Fruit fly (Drosophila melanogaster) whole organism, adult: ENCODE results near the gene Pfas.
A peak's percentile ranks its signal among the peaks of the same experiment; 100 is the strongest.

Source experiments
- CG11617 ChIP-seq: fragments of 200-800 bp; sonication (Bioruptor generic); optimal IDR thresholded peaks from 2 replicates; lab custom pipeline; 2017; ENCODE audit warnings: mild to moderate bottlenecking, missing biosample characterization, missing genetic modification reagents, missing genetic modification characterization
- CG12768 ChIP-seq: fragments of 200-800 bp; sonication (Bioruptor generic); optimal IDR thresholded peaks from 2 replicates; lab custom pipeline; 2017; ENCODE audit warnings: missing biosample characterization, missing genetic modification characterization, mild to moderate bottlenecking, moderate library complexity, missing genetic modification reagents
- CG14711 ChIP-seq: fragments of 200-800 bp; sonication (Bioruptor generic); optimal IDR thresholded peaks from 2 replicates; lab custom pipeline; 2018; ENCODE audit warnings: missing biosample characterization, mild to moderate bottlenecking, missing genetic modification characterization, moderate library complexity
- CG1620 ChIP-seq: fragments of 200-800 bp; sonication (Bioruptor generic); optimal IDR thresholded peaks from 2 replicates; lab custom pipeline; 2016; ENCODE audit warnings: missing biosample characterization, missing genetic modification characterization
- CG33017 ChIP-seq: fragments of 200-800 bp; sonication (Bioruptor generic); optimal IDR thresholded peaks from 2 replicates; lab custom pipeline; 2018; ENCODE audit warnings: missing biosample characterization, mild to moderate bottlenecking, missing genetic modification characterization, moderate library complexity
- CG5204 ChIP-seq: fragments of 200-800 bp; sonication (Bioruptor generic); optimal IDR thresholded peaks from 2 replicates; lab custom pipeline; 2016; ENCODE audit warnings: missing biosample characterization, missing genetic modification characterization
- CG7045 ChIP-seq: fragments of 200-800 bp; sonication (Bioruptor generic); optimal IDR thresholded peaks from 2 replicates; lab custom pipeline; 2017; ENCODE audit warnings: missing biosample characterization, mild to moderate bottlenecking, missing genetic modification characterization
- CG7101 ChIP-seq: fragments of 200-800 bp; sonication (Bioruptor generic); optimal IDR thresholded peaks from 2 replicates; lab custom pipeline; 2018; ENCODE audit warnings: missing biosample characterization, mild to moderate bottlenecking, missing genetic modification characterization, moderate library complexity
- Clk ChIP-seq: fragments of 200-800 bp; sonication (Bioruptor generic); optimal IDR thresholded peaks from 2 replicates; lab custom pipeline; 2017; ENCODE audit warnings: missing biosample characterization, missing genetic modification characterization
- Crg-1 ChIP-seq: fragments of 200-800 bp; sonication (Bioruptor generic); optimal IDR thresholded peaks from 2 replicates; lab custom pipeline; 2016; ENCODE audit warnings: missing biosample characterization, missing genetic modification characterization
- Hr96 ChIP-seq: fragments of 200-800 bp; sonication (Bioruptor generic); optimal IDR thresholded peaks from 2 replicates; lab custom pipeline; 2016; ENCODE audit warnings: missing biosample characterization, missing genetic modification characterization
- Mnt ChIP-seq: fragments of 200-800 bp; sonication (Bioruptor generic); optimal IDR thresholded peaks from 2 replicates; lab custom pipeline; 2016; ENCODE audit warnings: missing biosample characterization, mild to moderate bottlenecking, missing genetic modification characterization
- bab1 ChIP-seq: fragments of 200-800 bp; sonication (Bioruptor generic); optimal IDR thresholded peaks from 3 replicates; lab custom pipeline; 2019; ENCODE audit warnings: missing biosample characterization, mild to moderate bottlenecking, missing genetic modification characterization, moderate library complexity
- cic ChIP-seq: fragments of 200-800 bp; sonication (Bioruptor generic); optimal IDR thresholded peaks from 2 replicates; lab custom pipeline; 2017; ENCODE audit warnings: missing biosample characterization, mild to moderate bottlenecking, missing genetic modification characterization, moderate library complexity
- cnc ChIP-seq, 2 experiments: fragments of >200 bp; optimal IDR thresholded peaks; 2 replicates each; lab custom pipeline; 2017
- kay ChIP-seq: fragments of 200-800 bp; sonication (Bioruptor generic); peaks from one replicate; lab custom pipeline; 2016; ENCODE audit warnings: missing biosample characterization, missing genetic modification characterization, borderline replicate concordance
- ovo ChIP-seq: fragments of 200-800 bp; sonication (Bioruptor generic); optimal IDR thresholded peaks from 2 replicates; lab custom pipeline; 2016; ENCODE audit warnings: missing biosample characterization, missing genetic modification characterization
- pad ChIP-seq: fragments of 200-800 bp; sonication (Bioruptor generic); optimal IDR thresholded peaks from 3 replicates; lab custom pipeline; 2017; ENCODE audit warnings: missing biosample characterization, missing genetic modification characterization, mild to moderate bottlenecking, moderate library complexity, missing genetic modification reagents
- tj ChIP-seq: fragments of 200-800 bp; sonication (Bioruptor generic); optimal IDR thresholded peaks from 3 replicates; lab custom pipeline; 2017; ENCODE audit warnings: missing biosample characterization, mild to moderate bottlenecking, missing genetic modification characterization, moderate library complexity
- toe ChIP-seq: fragments of 200-800 bp; sonication (Bioruptor generic); optimal IDR thresholded peaks from 2 replicates; lab custom pipeline; 2016; ENCODE audit warnings: missing biosample characterization, missing genetic modification characterization

Pfas gene

dm6 chr2L:6045484-6045883, 366 bp downstream of the Pfas start:
- no peak for TF ChIP-seq cnc (optimal IDR thresholded peaks at IDR 0.05; lab: Kevin White, UChicago)
- no peak for TF ChIP-seq tj
- no peak for TF ChIP-seq cic (GFP tag; lab: Kevin White, UChicago)
- no peak for TF ChIP-seq Clk (GFP tag; lab: Kevin White, UChicago)
- no peak for TF ChIP-seq CG33017 (tag; lab: Kevin White, UChicago)
- TF ChIP-seq CG5204 (GFP tag; lab: Kevin White, UChicago): no peak
- no peak for TF ChIP-seq CG1620 (GFP tag; lab: Kevin White, UChicago)
- TF ChIP-seq bab1: no peak
- no peak for TF ChIP-seq Hr96 (GFP tag; lab: Kevin White, UChicago)
- TF ChIP-seq CG14711: no peak
- TF ChIP-seq CG11617: no peak
- no peak for TF ChIP-seq CG7045 (GFP tag; lab: Kevin White, UChicago)
- no peak for TF ChIP-seq Mnt (GFP tag; lab: Kevin White, UChicago)
- no peak for TF ChIP-seq toe (GFP tag; lab: Kevin White, UChicago)
- TF ChIP-seq CG12768 (GFP tag; lab: Kevin White, UChicago): no peak
- no peak for TF ChIP-seq CG7101 (tag; lab: Kevin White, UChicago)
- TF ChIP-seq ovo: no peak

dm6 chr2L:6037830-6038229, 8.0 kb downstream of the Pfas start, which contains the start of the genes CG9117 and CG31643:
Gene CG9117, minus strand, starts transcription at chr2L:6037902.
Gene CG31643, plus strand, starts transcription at chr2L:6038117.
- TF ChIP-seq toe (GFP tag; lab: Kevin White, UChicago) (no peak), cic (GFP tag; lab: Kevin White, UChicago) (peak; percentile 36), CG14711 (peak; percentile 100), CG33017 (tag; lab: Kevin White, UChicago) (peak; percentile 62), pad (GFP tag; lab: Kevin White, UChicago) (peak; percentile 35), ovo (peak; percentile 14), cnc (optimal IDR thresholded peaks at IDR 0.05; lab: Kevin White, UChicago) (peak in 1 of 2 experiments; percentile 17), Mnt (GFP tag; lab: Kevin White, UChicago) (peak; percentile 78), Hr96 (GFP tag; lab: Kevin White, UChicago) (peak; percentile 47), CG12768 (GFP tag; lab: Kevin White, UChicago) (peak; percentile 66), CG5204 (GFP tag; lab: Kevin White, UChicago) (peak; percentile 49), CG11617 (peak; percentile 81), kay (GFP tag; lab: Kevin White, UChicago) (no peak), CG1620 (GFP tag; lab: Kevin White, UChicago) (no peak), tj (peak; percentile 73), CG7101 (tag; lab: Kevin White, UChicago) (peak; percentile 79), Crg-1 (GFP tag; lab: Kevin White, UChicago) (peak; percentile 66), CG7045 (GFP tag; lab: Kevin White, UChicago) (peak; percentile 40), Clk (GFP tag; lab: Kevin White, UChicago) (no peak), bab1 (peak; percentile 90)

dm6 chr2L:6036710-6037109, 9.1 kb downstream of the Pfas start, which contains the start of gene mtm:
Gene mtm, minus strand, starts transcription at chr2L:6037015.
- TF ChIP-seq CG5204 (GFP tag; lab: Kevin White, UChicago) (no peak), CG7101 (tag; lab: Kevin White, UChicago) (no peak), pad (GFP tag; lab: Kevin White, UChicago) (no peak), tj (peak; percentile 39), CG1620 (GFP tag; lab: Kevin White, UChicago) (no peak), bab1 (peak; percentile 56), ovo (no peak), kay (GFP tag; lab: Kevin White, UChicago) (no peak)

- TF ChIP-seq CG1620 (GFP tag; lab: Kevin White, UChicago): no peak
- TF ChIP-seq pad (GFP tag; lab: Kevin White, UChicago): no peak
- no peak for TF ChIP-seq CG33017 (tag; lab: Kevin White, UChicago)
- TF ChIP-seq ovo: no peak
Observed at dm6 chr2L:6035155-6035554, 10.7 kb downstream of the Pfas start.

dm6 chr2L:6034344-6034743, 11.5 kb downstream of the Pfas start, which contains the start of gene CG9109:
Gene CG9109, minus strand, starts transcription at chr2L:6034423.
- TF ChIP-seq kay (GFP tag; lab: Kevin White, UChicago) (no peak), Hr96 (GFP tag; lab: Kevin White, UChicago) (no peak), CG1620 (GFP tag; lab: Kevin White, UChicago) (no peak), tj (no peak), toe (GFP tag; lab: Kevin White, UChicago) (no peak), CG11617 (no peak), pad (GFP tag; lab: Kevin White, UChicago) (no peak), cic (GFP tag; lab: Kevin White, UChicago) (no peak), Crg-1 (GFP tag; lab: Kevin White, UChicago) (no peak), cnc (optimal IDR thresholded peaks at IDR 0.05; lab: Kevin White, UChicago) (no peak), CG14711 (no peak), Mnt (GFP tag; lab: Kevin White, UChicago) (no peak), ovo (no peak), bab1 (no peak), CG7101 (tag; lab: Kevin White, UChicago) (no peak), CG7045 (GFP tag; lab: Kevin White, UChicago) (no peak), CG5204 (GFP tag; lab: Kevin White, UChicago) (no peak), CG33017 (tag; lab: Kevin White, UChicago) (no peak)

dm6 chr2L:6031838-6032237, 14.0 kb downstream of the Pfas start:
- TF ChIP-seq cnc (optimal IDR thresholded peaks at IDR 0.05; lab: Kevin White, UChicago) (no peak), cic (GFP tag; lab: Kevin White, UChicago) (no peak), pad (GFP tag; lab: Kevin White, UChicago) (no peak), CG1620 (GFP tag; lab: Kevin White, UChicago) (no peak), CG5204 (GFP tag; lab: Kevin White, UChicago) (no peak), ovo (no peak), CG7101 (tag; lab: Kevin White, UChicago) (no peak), CG14711 (no peak), CG7045 (GFP tag; lab: Kevin White, UChicago) (no peak), bab1 (no peak), Hr96 (GFP tag; lab: Kevin White, UChicago) (no peak), Crg-1 (GFP tag; lab: Kevin White, UChicago) (no peak)
